Fruit fly (Drosophila melanogaster): Measurements from ENCODE around the gene fd3F.

fd3F gene

dm6 chrX:3777236-3777635 is 24.9 kb upstream of the fd3F start (continued):
- no peak for TF ChIP-seq phol (tag; optimal IDR thresholded peaks at IDR 0.05)
- TF ChIP-seq ftz-f1 (GFP tag; optimal IDR thresholded peaks at IDR 0.05), result peak; percentile 78
- no peak for TF ChIP-seq CG9797 (GFP tag; optimal IDR thresholded peaks at IDR 0.05)
- peak; percentile 7 for TF ChIP-seq tin (GFP tag; optimal IDR thresholded peaks at IDR 0.05)
- no peak for TF ChIP-seq Sry-β (GFP tag; optimal IDR thresholded peaks at IDR 0.05)
- peak; percentile 55 for TF ChIP-seq fd102C (GFP tag; optimal IDR thresholded peaks at IDR 0.05)
- no peak for TF ChIP-seq Dfd (GFP tag; optimal IDR thresholded peaks at IDR 0.05)
- no peak for TF ChIP-seq Antp (GFP tag; optimal IDR thresholded peaks at IDR 0.05)
- no peak for TF ChIP-seq CG3726 (GFP tag; IDR thresholded peaks at IDR 0.05)
- peak; percentile 33 for TF ChIP-seq gsb-n (tag; optimal IDR thresholded peaks at IDR 0.05)
- peak; percentile 35 for TF ChIP-seq CG12155 (GFP tag; optimal IDR thresholded peaks at IDR 0.05)
- TF ChIP-seq Optix (GFP tag; IDR thresholded peaks at IDR 0.05), result no peak
- no peak for TF ChIP-seq danr (GFP tag; IDR thresholded peaks at IDR 0.05)
- TF ChIP-seq Hr78 (GFP tag; optimal IDR thresholded peaks at IDR 0.05), result no peak
- TF ChIP-seq sug (tag; optimal IDR thresholded peaks at IDR 0.05), result peak; percentile 46
- 0 out of 2 replicates have a peak, but pooled peaks have one; percentile 7 for TF ChIP-seq CG31441 (GFP tag; IDR thresholded peaks at IDR 0.05)
- TF ChIP-seq chif (GFP tag; optimal IDR thresholded peaks at IDR 0.05), result peak; percentile 5 to 36
- peak; percentile 90 for TF ChIP-seq CG15479 (GFP tag; optimal IDR thresholded peaks at IDR 0.05)
- TF ChIP-seq CG10366 (GFP tag; IDR thresholded peaks at IDR 0.05), result no peak
- peak; percentile 83 for TF ChIP-seq CG12071 (GFP tag; optimal IDR thresholded peaks at IDR 0.05)
- TF ChIP-seq Dad (GFP tag; optimal IDR thresholded peaks at IDR 0.05), result peak; percentile 34
- TF ChIP-seq CHES-1-like (GFP tag; optimal IDR thresholded peaks at IDR 0.05), result peak; percentile 66
- peak; percentile 35 for TF ChIP-seq pb (GFP tag; optimal IDR thresholded peaks at IDR 0.05)
- peak; percentile 57 for TF ChIP-seq PHDP (tag; optimal IDR thresholded peaks at IDR 0.05)
- no peak for TF ChIP-seq CG4282 (GFP tag; optimal IDR thresholded peaks at IDR 0.05)
- no peak for TF ChIP-seq CG16779 (GFP tag; IDR thresholded peaks at IDR 0.05)
- peak; percentile 43 for TF ChIP-seq bigmax (GFP tag; optimal IDR thresholded peaks at IDR 0.05)
- TF ChIP-seq gfzf (GFP tag; optimal IDR thresholded peaks at IDR 0.05), result no peak
- no peak for TF ChIP-seq CG10462 (GFP tag; optimal IDR thresholded peaks at IDR 0.05)
- TF ChIP-seq dmrt99B (tag; optimal IDR thresholded peaks at IDR 0.05), result peak; percentile 34
- TF ChIP-seq Max (GFP tag; optimal IDR thresholded peaks at IDR 0.05), result peak; percentile 67
- TF ChIP-seq ci (GFP tag; IDR thresholded peaks at IDR 0.05), result peak; percentile 83
- no peak for TF ChIP-seq CG9437 (GFP tag; optimal IDR thresholded peaks at IDR 0.05)
- TF ChIP-seq Med (GFP tag), result peak; percentile 91
- TF ChIP-seq Usf (GFP tag; optimal IDR thresholded peaks at IDR 0.05), result no peak
- peak; percentile 81 for TF ChIP-seq HmgZ (tag; optimal IDR thresholded peaks at IDR 0.05)
- TF ChIP-seq Opbp (GFP tag; IDR thresholded peaks at IDR 0.05; ENCODE audit: partially characterized antibody), result no peak
- no peak for TF ChIP-seq tna (GFP tag; IDR thresholded peaks at IDR 0.05; ENCODE audit: partially characterized antibody)
- TF ChIP-seq Sox100B (GFP tag; optimal IDR thresholded peaks at IDR 0.05), result peak; percentile 49
- TF ChIP-seq eyg (GFP tag; optimal IDR thresholded peaks at IDR 0.05), result peak; percentile 37
- TF ChIP-seq CG10267 (tag; optimal IDR thresholded peaks at IDR 0.05), result no peak
- TF ChIP-seq Dp (GFP tag; optimal IDR thresholded peaks at IDR 0.05), result no peak
- TF ChIP-seq toy (GFP tag; IDR thresholded peaks at IDR 0.05), result no peak
- peak; percentile 67 for TF ChIP-seq dm (GFP tag; optimal IDR thresholded peaks at IDR 0.05)
- TF ChIP-seq bsh (GFP tag; optimal IDR thresholded peaks at IDR 0.05), result peak; percentile 43 to 72
- peak; percentile 100 for TF ChIP-seq CG31224 (GFP tag; IDR thresholded peaks at IDR 0.05)
- no peak for TF ChIP-seq CG17186 (GFP tag; optimal IDR thresholded peaks at IDR 0.05)
- no peak for TF ChIP-seq CG1602 (GFP tag; optimal IDR thresholded peaks at IDR 0.05)
- peak; percentile 59 for TF ChIP-seq CG2875 (GFP tag; optimal IDR thresholded peaks at IDR 0.05)
- TF ChIP-seq CG15073 (GFP tag; optimal IDR thresholded peaks at IDR 0.05), result no peak
- peak; percentile 22 for TF ChIP-seq kay (GFP tag; optimal IDR thresholded peaks at IDR 0.05)

All from whole organism, embryonic.